Worm (Caenorhabditis elegans): Measurements from ENCODE around the gene F58H1.6.
A peak's percentile ranks its signal among the peaks of the same experiment; 100 is the strongest.

F58H1.6 gene

ce11 chrV:11941664-11942063, 761 bp upstream of the F58H1.6 start (continued):
- TF ChIP-seq ceh-63 (GFP tag; optimal IDR thresholded peaks at IDR 0.05) = no peak
- no peak for TF ChIP-seq nhr-28 (tag; optimal IDR thresholded peaks at IDR 0.05)
- TF ChIP-seq nhr-19 (GFP tag; conservative IDR thresholded peaks at IDR 0.05) = no peak
- no peak for TF ChIP-seq snu-23 (GFP tag; optimal IDR thresholded peaks at IDR 0.05)
- no peak for TF ChIP-seq fkh-4 (tag; optimal IDR thresholded peaks at IDR 0.05; ENCODE audit: borderline replicate concordance)
- no peak for TF ChIP-seq ets-5 (GFP tag; IDR thresholded peaks at IDR 0.05)
- TF ChIP-seq vab-15 (tag; optimal IDR thresholded peaks at IDR 0.05) = no peak
- no peak for TF ChIP-seq fkh-8 (tag; optimal IDR thresholded peaks at IDR 0.05)
- TF ChIP-seq ceh-90 (tag; optimal IDR thresholded peaks at IDR 0.05) = no peak
- no peak for TF ChIP-seq jun-1 (tag; optimal IDR thresholded peaks at IDR 0.05)
- TF ChIP-seq hlh-17 (GFP tag; optimal IDR thresholded peaks at IDR 0.05; ENCODE audit: borderline replicate concordance) = no peak
- no peak for TF ChIP-seq aha-1 (tag; optimal IDR thresholded peaks at IDR 0.05)
- no peak for TF ChIP-seq ama-1 (optimal IDR thresholded peaks at IDR 0.05)
- no peak for TF ChIP-seq lin-14 (GFP tag; optimal IDR thresholded peaks at IDR 0.05)
- no peak for TF ChIP-seq mep-1 (tag; optimal IDR thresholded peaks at IDR 0.05)
- no peak for TF ChIP-seq ztf-4 (tag; optimal IDR thresholded peaks at IDR 0.05)
- no peak for TF ChIP-seq sptf-1 (tag; optimal IDR thresholded peaks at IDR 0.05)
- no peak for TF ChIP-seq isw-1 (GFP tag; IDR thresholded peaks at IDR 0.05)
- no peak for TF ChIP-seq lin-13 (GFP tag; optimal IDR thresholded peaks at IDR 0.05)
- TF ChIP-seq ceh-82 (tag; optimal IDR thresholded peaks at IDR 0.05) = no peak
- TF ChIP-seq mdl-1 (tag; optimal IDR thresholded peaks at IDR 0.05) = no peak
- no peak for TF ChIP-seq egl-27 (tag; optimal IDR thresholded peaks at IDR 0.05)
- TF ChIP-seq grh-1 (GFP tag; IDR thresholded peaks at IDR 0.05) = no peak
- no peak for TF ChIP-seq efl-3 (GFP tag; optimal IDR thresholded peaks at IDR 0.05)
- no peak for TF ChIP-seq efl-1 (optimal IDR thresholded peaks at IDR 0.05)
- TF ChIP-seq efl-1 (GFP tag; optimal IDR thresholded peaks at IDR 0.05 in 1 of 2) = peak in 1 of 2 experiments; percentile 89
- TF ChIP-seq blmp-1 (tag; optimal IDR thresholded peaks at IDR 0.05) = no peak
- no peak for TF ChIP-seq hlh-4 (tag; optimal IDR thresholded peaks at IDR 0.05)
- no peak for TF ChIP-seq alr-1 (tag; optimal IDR thresholded peaks at IDR 0.05; ENCODE audit: borderline replicate concordance)
- no peak for TF ChIP-seq swsn-7 (tag; optimal IDR thresholded peaks at IDR 0.05)
- TF ChIP-seq fos-1 (tag; optimal IDR thresholded peaks at IDR 0.05) = no peak

ce11 chrV:11943737-11944136, 1.3 kb downstream of the F58H1.6 start:
- TF ChIP-seq lin-14 (GFP tag; optimal IDR thresholded peaks at IDR 0.05) (no peak), mef-2 (tag; optimal IDR thresholded peaks at IDR 0.05) (no peak), blmp-1 (tag; optimal IDR thresholded peaks at IDR 0.05) (no peak), rnt-1 (tag; optimal IDR thresholded peaks at IDR 0.05) (no peak), ceh-90 (tag; optimal IDR thresholded peaks at IDR 0.05) (no peak), lin-13 (GFP tag; optimal IDR thresholded peaks at IDR 0.05) (no peak), C34B4.2 (tag; optimal IDR thresholded peaks at IDR 0.05) (no peak), nhr-19 (GFP tag; conservative IDR thresholded peaks at IDR 0.05) (no peak), pqm-1 (tag; optimal IDR thresholded peaks at IDR 0.05) (no peak), sptf-1 (tag; optimal IDR thresholded peaks at IDR 0.05) (no peak), elt-2 (tag; optimal IDR thresholded peaks at IDR 0.05) (no peak), grh-1 (GFP tag; IDR thresholded peaks at IDR 0.05) (no peak), ets-5 (GFP tag; IDR thresholded peaks at IDR 0.05) (no peak), nhr-11 (tag; optimal IDR thresholded peaks at IDR 0.05) (no peak), lir-3 (tag; optimal IDR thresholded peaks at IDR 0.05; ENCODE audit: poor library complexity) (no peak), unc-98 (GFP tag; IDR thresholded peaks at IDR 0.05) (no peak), alr-1 (tag; optimal IDR thresholded peaks at IDR 0.05; ENCODE audit: borderline replicate concordance) (no peak)

- no peak for TF ChIP-seq hlh-4 (tag; optimal IDR thresholded peaks at IDR 0.05)
Measured at ce11 chrV:11945429-11945828, 3.0 kb downstream of the F58H1.6 start.
